Worm (Caenorhabditis elegans) whole organism, late embryonic: ENCODE data around the gene F23H12.3.

Experiments used
- ceh-31 ChIP-seq: sonication (generic microtip); optimal IDR thresholded peaks from 2 replicates; lab custom pipeline; 2016; ENCODE audit warnings: missing genetic modification characterization, missing compliant biosample characterization
- nfya-1 ChIP-seq: sonication (generic microtip); optimal IDR thresholded peaks from 2 replicates; lab custom pipeline; 2017; ENCODE audit warnings: missing genetic modification characterization, mild to moderate bottlenecking, missing compliant biosample characterization, antibody characterized with exemption, moderate library complexity
- nhr-232 ChIP-seq: sonication (generic microtip); optimal IDR thresholded peaks from 2 replicates; lab custom pipeline; 2016; ENCODE audit warnings: missing genetic modification characterization, missing compliant biosample characterization
- pqm-1 ChIP-seq: sonication (generic microtip); optimal IDR thresholded peaks from 2 replicates; lab custom pipeline; 2016; ENCODE audit warnings: missing genetic modification characterization, missing compliant biosample characterization
- syd-9 ChIP-seq: sonication (generic microtip); optimal IDR thresholded peaks from 2 replicates; lab custom pipeline; 2016; ENCODE audit warnings: mild to moderate bottlenecking, missing genetic modification characterization, moderate library complexity, missing compliant biosample characterization
- tbx-2 ChIP-seq: sonication (generic microtip); optimal IDR thresholded peaks from 2 replicates; lab custom pipeline; 2016; ENCODE audit warnings: missing genetic modification characterization, missing compliant biosample characterization

ce11 chrV:12365104-12365503 is 20.2 kb downstream of the F23H12.3 start, which contains the start of gene fipr-2:
- TF ChIP-seq nhr-232 (tag; lab: Kevin White, UChicago), result no peak
- TF ChIP-seq tbx-2 (tag; lab: Kevin White, UChicago), result no peak
- TF ChIP-seq pqm-1 (tag; lab: Kevin White, UChicago), result no peak
- TF ChIP-seq nfya-1 (tag; lab: Kevin White, UChicago), result no peak
- TF ChIP-seq ceh-31 (tag; lab: Kevin White, UChicago), result no peak
- no peak for TF ChIP-seq syd-9 (tag; lab: Kevin White, UChicago)
